Fruit fly (Drosophila melanogaster): ENCODE measurements around the gene ND-B22.

The ND-B22 gene

DNA sequence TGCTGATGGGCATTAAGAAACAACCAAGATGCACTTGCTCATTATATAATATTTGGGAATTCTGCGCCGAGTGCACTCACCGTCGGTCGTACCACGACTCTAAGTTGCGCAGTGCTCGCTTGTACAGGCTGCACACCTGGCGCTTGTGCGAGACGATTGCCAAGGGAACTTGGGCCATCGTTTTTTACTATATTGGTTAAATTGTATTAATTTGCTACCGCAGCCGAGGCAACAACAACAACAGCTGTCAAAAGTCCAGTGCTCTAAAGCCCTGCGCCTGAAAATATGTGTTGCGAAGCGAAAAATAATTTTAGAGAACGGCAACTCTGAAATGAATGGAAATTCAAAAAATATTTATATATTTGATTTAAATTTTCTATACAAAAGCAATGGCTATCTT, at the start of gene ND-B22 (continued):
- no peak for TF ChIP-seq CG18764 (GFP tag; optimal IDR thresholded peaks at IDR 0.05)
- no peak for TF ChIP-seq CG31365 (tag; optimal IDR thresholded peaks at IDR 0.05)
- TF ChIP-seq gcm2 (GFP tag; optimal IDR thresholded peaks at IDR 0.05), result no peak
- no peak for TF ChIP-seq CG11093 (GFP tag; IDR thresholded peaks at IDR 0.05)
- peak; percentile 70 for TF ChIP-seq CG9932 (GFP tag; IDR thresholded peaks at IDR 0.05)
- no peak for TF ChIP-seq Mes4 (GFP tag; optimal IDR thresholded peaks at IDR 0.05)
- TF ChIP-seq hb (GFP tag; IDR thresholded peaks at IDR 0.05; ENCODE audit: partially characterized antibody), result 0 out of 3 replicates have a peak, but pooled peaks have one; percentile 28
- no peak; the same call in 1 of the 2 replicates for TF ChIP-seq Xrp1 (GFP tag; IDR thresholded peaks at IDR 0.05)
- peak; percentile 4 for TF ChIP-seq Antp (GFP tag; optimal IDR thresholded peaks at IDR 0.05)
- peak; percentile 37; the same call in 1 of the 2 replicates for TF ChIP-seq hbn (GFP tag; IDR thresholded peaks at IDR 0.05; ENCODE audit: partially characterized antibody)
- no peak for TF ChIP-seq bigmax (GFP tag; optimal IDR thresholded peaks at IDR 0.05)
- no peak for TF ChIP-seq Spps (tag; optimal IDR thresholded peaks at IDR 0.05)
- peak; percentile 24 for TF ChIP-seq CG1602 (GFP tag; optimal IDR thresholded peaks at IDR 0.05)
- peak; percentile 42 for TF ChIP-seq CG2712 (tag; optimal IDR thresholded peaks at IDR 0.05)
- peak; percentile 7 for TF ChIP-seq CG10431 (GFP tag; optimal IDR thresholded peaks at IDR 0.05)
- TF ChIP-seq dimm (GFP tag; IDR thresholded peaks at IDR 0.05), result no peak
- no peak for TF ChIP-seq seq (GFP tag; IDR thresholded peaks at IDR 0.05)
- no peak for TF ChIP-seq pb (GFP tag; optimal IDR thresholded peaks at IDR 0.05)
- no peak for TF ChIP-seq ttk (GFP tag; IDR thresholded peaks at IDR 0.05)
- peak; percentile 68 for TF ChIP-seq NfI (GFP tag; optimal IDR thresholded peaks at IDR 0.05)
- no peak for TF ChIP-seq zf30C (GFP tag; optimal IDR thresholded peaks at IDR 0.05)
- TF ChIP-seq lilli (GFP tag; optimal IDR thresholded peaks at IDR 0.05), result peak; percentile 67
- TF ChIP-seq CG10462 (GFP tag; optimal IDR thresholded peaks at IDR 0.05), result no peak
- TF ChIP-seq so (GFP tag; IDR thresholded peaks at IDR 0.05), result no peak
- peak; percentile 30; the same call in 1 of the 2 replicates for TF ChIP-seq amos (GFP tag; IDR thresholded peaks at IDR 0.05; ENCODE audit: partially characterized antibody)
- no peak for TF ChIP-seq CG6683 (GFP tag; optimal IDR thresholded peaks at IDR 0.05)
- TF ChIP-seq CG8359 (GFP tag; optimal IDR thresholded peaks at IDR 0.05; ENCODE audit: borderline replicate concordance), result no peak
- TF ChIP-seq Camta (GFP tag; optimal IDR thresholded peaks at IDR 0.05), result no peak
- peak; percentile 36 for TF ChIP-seq Meics (GFP tag; optimal IDR thresholded peaks at IDR 0.05)
- TF ChIP-seq eve (GFP tag; optimal IDR thresholded peaks at IDR 0.05), result no peak
- TF ChIP-seq fd3F (GFP tag; optimal IDR thresholded peaks at IDR 0.05), result no peak
- no peak for TF ChIP-seq cas (GFP tag; IDR thresholded peaks at IDR 0.05)
- peak; percentile 27 for TF ChIP-seq D19A (tag; optimal IDR thresholded peaks at IDR 0.05)
- peak; percentile 55 for TF ChIP-seq Xbp1 (GFP tag; optimal IDR thresholded peaks at IDR 0.05)
- peak; percentile 66 for TF ChIP-seq Bdp1 (GFP tag; optimal IDR thresholded peaks at IDR 0.05)
- no peak for TF ChIP-seq Hr39 (optimal IDR thresholded peaks at IDR 0.05)
- no peak for TF ChIP-seq CG30431 (GFP tag; optimal IDR thresholded peaks at IDR 0.05)
- TF ChIP-seq trh (GFP tag; optimal IDR thresholded peaks at IDR 0.05), result no peak
- TF ChIP-seq dysf (GFP tag; IDR thresholded peaks at IDR 0.05), result 0 out of 3 replicates have a peak, but pooled peaks have one; percentile 5
- TF ChIP-seq CG14441 (GFP tag; IDR thresholded peaks at IDR 0.05), result no peak
- TF ChIP-seq rib (GFP tag; IDR thresholded peaks at IDR 0.05), result no peak
- no peak for TF ChIP-seq CG12769 (tag; optimal IDR thresholded peaks at IDR 0.05)
- no peak for TF ChIP-seq Taf1 (GFP tag; IDR thresholded peaks at IDR 0.05)
- no peak for TF ChIP-seq yki (optimal IDR thresholded peaks at IDR 0.05)
- peak; percentile 16; the same call in 1 of the 3 replicates for TF ChIP-seq CG7963 (GFP tag; IDR thresholded peaks at IDR 0.05; ENCODE audit: partially characterized antibody)
- TF ChIP-seq CG9727 (GFP tag; optimal IDR thresholded peaks at IDR 0.05), result no peak
- no peak for TF ChIP-seq org-1 (GFP tag; optimal IDR thresholded peaks at IDR 0.05)
- no peak for TF ChIP-seq CG12236 (GFP tag; optimal IDR thresholded peaks at IDR 0.05)
- TF ChIP-seq CG14667 (GFP tag; IDR thresholded peaks at IDR 0.05), result no peak
- no peak for TF ChIP-seq CG14860 (GFP tag; IDR thresholded peaks at IDR 0.05; ENCODE audit: partially characterized antibody)
- no peak for TF ChIP-seq vnd (GFP tag; IDR thresholded peaks at IDR 0.05; ENCODE audit: partially characterized antibody)
- no peak for TF ChIP-seq CG6689 (GFP tag; IDR thresholded peaks at IDR 0.05)

Measured in whole organism, embryonic.